Worm (Caenorhabditis elegans) whole organism, L4/young adult: ENCODE data around the gene mab-5.

Experiments used
- W03F9.2 ChIP-seq: fragments of 150-350 bp; optimal IDR thresholded peaks from 2 replicates; lab custom pipeline; 2014; ENCODE audit warnings: missing biosample characterization, missing genetic modification characterization
- dao-5 ChIP-seq: sonication (generic microtip); optimal IDR thresholded peaks from 2 replicates; lab custom pipeline; 2016; ENCODE audit warnings: missing genotype, missing genetic modification characterization, moderate library complexity, missing compliant biosample characterization
- him-1 ChIP-seq: sonication (generic microtip); optimal IDR thresholded peaks from 2 replicates; lab custom pipeline; 2016; ENCODE audit warnings: missing genotype, missing genetic modification reagents, missing genetic modification characterization, missing compliant biosample characterization

DNA sequence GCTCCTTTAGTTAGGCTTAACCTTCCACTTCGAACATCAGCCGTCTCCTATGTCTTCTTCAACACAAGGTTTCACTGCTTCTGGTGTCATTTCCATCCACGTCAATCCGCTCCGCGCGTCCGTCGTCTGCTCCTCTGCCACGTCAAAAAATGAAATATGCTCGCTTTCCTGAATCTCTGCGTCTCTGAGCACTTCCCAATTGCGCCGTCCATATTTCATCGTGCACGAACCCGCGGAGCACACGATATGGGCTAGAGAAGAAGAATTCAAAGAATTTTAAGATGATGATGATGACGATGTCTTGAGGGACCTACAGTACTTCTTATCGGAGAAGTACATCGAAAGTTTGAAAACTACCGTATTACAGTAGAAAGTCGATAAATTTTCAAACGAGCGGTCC, 9.7 kb upstream of the mab-5 start:
- no peak for TF ChIP-seq W03F9.2 (tag; lab: Kevin White, UChicago)
- TF ChIP-seq dao-5 (tag; lab: Kevin White, UChicago): no peak
- no peak for TF ChIP-seq him-1
